Fruit fly (Drosophila melanogaster) whole organism, pupa: Measurements from ENCODE around the gene CG14391.

ENCODE experiments used
- CG10348 ChIP-seq: fragments of 200-800 bp; sonication (Bioruptor generic); IDR thresholded peaks from 2 replicates; pipeline ENCODE4 v1.3.6; 2022; ENCODE audit warnings: missing biosample characterization, missing genetic modification characterization
- CG13204 ChIP-seq: fragments of 200-800 bp; sonication (Bioruptor generic); optimal IDR thresholded peaks from 2 replicates; lab custom pipeline; 2018; ENCODE audit warnings: missing biosample characterization, mild to moderate bottlenecking, missing genetic modification characterization, moderate library complexity
- CG17806 ChIP-seq: fragments of 200-800 bp; sonication (Bioruptor generic); optimal IDR thresholded peaks from 2 replicates; lab custom pipeline; 2018; ENCODE audit warnings: missing biosample characterization, mild to moderate bottlenecking, missing genetic modification characterization, moderate library complexity
- EcR ChIP-seq: fragments of 200-800 bp; sonication (Bioruptor generic); optimal IDR thresholded peaks from 3 replicates; lab custom pipeline; 2019; ENCODE audit warnings: missing biosample characterization, missing genetic modification characterization, mild to moderate bottlenecking, moderate library complexity, missing genetic modification reagents

- TF ChIP-seq EcR (GFP tag; lab: Kevin White, UChicago) = no peak
- TF ChIP-seq CG13204 (GFP tag; lab: Kevin White, UChicago) = no peak
- TF ChIP-seq CG10348 (GFP tag; lab: Robert Waterston, UW) = no peak
- TF ChIP-seq CG17806 (tag; lab: Kevin White, UChicago) = no peak
These were observed 48.9 kb upstream of the CG14391 start, which contains the start of gene Ugt37A3 for dm6 chr3R:12743580-12743979.
